Worm (Caenorhabditis elegans) whole organism, young adult: ENCODE results near the gene C32D5.8.

ENCODE experiments used
- nfya-1 ChIP-seq: sonication (generic microtip); optimal IDR thresholded peaks from 2 replicates; lab custom pipeline; 2017; ENCODE audit warnings: antibody characterized with exemption, missing compliant biosample characterization, missing genetic modification characterization, borderline replicate concordance; ENCODE audit not compliant: insufficient read depth
- pbrm-1 ChIP-seq: fragments of 200-800 bp; sonication (Bioruptor generic); IDR thresholded peaks from 2 replicates; pipeline ENCODE4 v1.3.6; 2022; ENCODE audit warnings: missing genetic modification reagents, missing genetic modification characterization, missing compliant biosample characterization

- TF ChIP-seq pbrm-1 (GFP tag; lab: Robert Waterston, UW) (no peak), nfya-1 (tag; lab: Kevin White, UChicago) (no peak)
These were observed 21.7 kb downstream of the C32D5.8 start, which contains the start of gene sma-6 for ce11 chrII:6324086-6324485.
